Fruit fly (Drosophila melanogaster) ovary, adult (tissue): ENCODE measurements around the gene CG32161.

ENCODE experiments used
- CG17801 ChIP-seq: fragments of 200-800 bp; optimal IDR thresholded peaks from 2 replicates; lab custom pipeline; 2019; ENCODE audit warnings: missing biosample characterization, mild to moderate bottlenecking, missing genetic modification characterization, moderate library complexity; ENCODE audit not compliant: partially characterized antibody

Gene CG32161

dm6 chr3L:16845607-16846277, at the start of gene CG32161:
CG32161 (plus strand) TSS chr3L:16846227.
- no peak for TF ChIP-seq CG17801 (GFP tag; lab: Kevin White, UChicago)

- TF ChIP-seq CG17801 (GFP tag; lab: Kevin White, UChicago): peak; percentile 15
Measured at dm6 chr3L:16796603-16797002, 49.4 kb upstream of the CG32161 start.

DNA sequence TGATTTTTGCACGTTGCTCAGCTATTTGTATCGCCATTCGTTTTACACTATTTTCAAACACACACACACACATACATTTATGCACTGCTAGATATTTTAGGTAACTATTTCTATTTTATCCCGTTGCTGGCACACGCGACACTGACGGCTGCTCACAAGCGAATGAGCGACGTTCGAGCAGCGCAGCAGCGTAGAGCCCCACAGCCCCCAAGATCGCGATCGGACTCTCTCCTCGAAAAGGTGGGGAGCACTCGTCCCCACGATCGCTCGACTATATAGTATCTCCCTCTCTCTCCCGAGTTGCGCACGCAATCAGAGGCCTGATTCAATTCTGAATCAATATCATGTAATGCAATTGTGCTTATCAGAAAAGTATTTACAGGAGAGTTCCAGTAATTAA, 46.0 kb upstream of the CG32161 start:
- TF ChIP-seq CG17801 (GFP tag; lab: Kevin White, UChicago): peak; percentile 54

- no peak for TF ChIP-seq CG17801 (GFP tag; lab: Kevin White, UChicago)
Measured at dm6 chr3L:16801499-16802452, 44.3 kb upstream of the CG32161 start.

DNA sequence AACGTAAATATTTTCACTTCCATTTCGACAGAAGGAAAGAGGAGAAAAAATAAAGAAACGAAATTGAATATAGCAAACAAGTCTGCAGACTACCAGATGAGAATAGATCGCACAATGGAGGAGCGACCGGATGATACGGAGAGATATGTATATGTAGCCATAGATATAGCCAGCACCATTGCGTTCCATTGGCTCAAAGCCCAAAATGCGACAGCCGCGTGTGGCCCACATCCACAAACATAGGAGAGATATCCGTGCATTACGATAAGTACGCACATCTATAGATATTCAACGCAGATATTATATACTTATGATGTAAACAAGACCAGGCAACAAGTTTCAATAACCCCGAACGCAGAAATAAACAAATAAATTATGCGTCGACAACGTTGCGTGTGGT, 42.8 kb upstream of the CG32161 start:
- TF ChIP-seq CG17801 (GFP tag; lab: Kevin White, UChicago): no peak

DNA sequence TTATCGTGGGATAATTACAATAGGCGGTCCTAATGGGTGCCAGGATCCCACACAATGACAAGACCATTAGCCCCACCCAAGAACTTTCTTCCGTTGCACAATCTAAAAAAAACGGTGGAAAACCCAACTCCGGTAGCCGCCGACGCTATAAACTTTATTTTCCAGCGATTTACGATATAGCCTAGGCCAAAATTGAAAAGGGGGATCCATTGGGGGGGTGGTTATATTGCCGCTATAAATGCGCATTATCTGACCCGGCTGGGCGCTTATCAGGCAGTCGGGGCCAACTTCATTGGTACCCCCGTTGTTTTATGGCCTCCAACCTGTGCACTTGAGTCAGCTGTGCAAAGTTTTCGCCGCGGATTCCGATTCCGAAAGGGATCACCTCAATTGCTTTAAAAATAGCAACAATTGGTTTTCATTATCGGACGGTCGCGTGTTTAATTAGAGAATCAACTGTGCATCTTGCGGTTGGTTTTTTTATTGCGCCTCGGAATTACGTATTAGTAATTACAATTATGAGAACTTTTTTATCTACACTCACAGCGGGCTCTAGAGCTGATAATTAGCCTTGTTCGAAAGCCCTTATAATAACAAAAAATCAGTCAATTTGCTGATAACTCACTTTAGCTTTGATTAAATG, 42.2 kb upstream of the CG32161 start:
- peak; percentile 63 for TF ChIP-seq CG17801 (GFP tag; lab: Kevin White, UChicago)

dm6 chr3L:16804627-16805026, 41.4 kb upstream of the CG32161 start, which contains the start of gene nudC:
nudC (plus strand) TSS chr3L:16804994.
- no peak for TF ChIP-seq CG17801 (GFP tag; lab: Kevin White, UChicago)

DNA sequence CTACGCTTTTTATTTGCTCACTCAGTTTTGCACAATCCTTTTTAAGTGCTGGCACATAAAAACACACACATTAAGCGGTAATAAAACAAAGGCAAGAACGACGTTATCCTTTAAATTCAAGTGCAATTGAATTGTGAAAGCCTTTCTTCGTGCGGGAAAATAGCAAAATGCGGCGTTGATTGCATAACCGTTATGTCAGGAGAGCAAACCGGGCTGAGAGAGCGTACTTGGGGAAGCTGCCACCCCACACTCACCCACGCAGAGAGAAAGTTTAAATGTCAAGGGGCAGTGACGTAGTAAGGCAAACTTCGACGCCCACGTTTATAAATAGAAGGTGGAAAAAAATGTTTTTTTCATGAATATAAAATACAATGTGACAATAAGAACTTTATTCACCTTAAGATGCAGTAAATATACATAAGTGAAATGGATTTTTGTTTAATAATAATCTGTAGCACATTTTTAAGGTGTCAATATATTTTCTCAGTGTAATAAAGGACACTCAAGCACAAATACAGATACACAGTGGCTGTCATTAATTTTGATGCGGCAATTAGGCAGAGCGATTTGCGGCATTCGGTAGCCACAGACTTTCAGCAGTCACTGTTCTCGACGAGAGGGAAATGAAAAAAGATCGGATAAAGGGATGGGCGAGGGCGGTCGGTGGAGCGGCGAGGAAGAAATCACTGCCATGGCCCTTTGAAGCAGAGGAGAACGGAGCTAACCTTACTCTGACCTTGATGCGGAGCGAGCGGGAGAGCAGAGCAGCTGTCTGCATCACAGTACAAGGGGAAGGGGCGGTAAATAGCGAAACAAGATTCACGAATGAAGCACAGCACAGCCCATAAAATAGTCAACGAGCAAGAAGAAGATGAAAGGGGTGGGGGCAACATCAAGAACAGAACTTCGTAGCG, 40.0 kb upstream of the CG32161 start:
- TF ChIP-seq CG17801 (GFP tag; lab: Kevin White, UChicago): no peak

DNA sequence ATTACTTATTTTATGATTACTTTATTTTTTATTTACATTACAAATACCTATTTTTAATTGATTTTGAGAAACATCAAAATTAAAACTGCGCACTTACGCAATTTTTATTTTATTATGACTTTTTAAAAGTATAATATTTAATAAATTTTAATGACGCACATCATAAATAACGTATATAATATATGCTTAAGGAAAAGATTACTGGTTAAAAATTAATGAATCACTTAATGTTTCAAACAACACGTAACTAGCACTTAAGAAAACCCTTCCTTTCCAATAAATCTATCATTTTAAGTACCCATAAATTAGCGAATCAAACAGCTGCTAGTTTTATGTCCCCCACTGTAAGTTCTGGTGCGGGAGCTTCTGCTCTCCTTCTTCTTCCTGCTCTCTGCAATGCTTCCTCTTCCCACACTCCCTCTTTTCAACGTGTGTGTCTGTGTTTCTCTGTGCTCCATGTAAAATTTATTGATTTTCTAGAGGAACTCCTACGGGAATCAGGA, 39.2 kb upstream of the CG32161 start:
- TF ChIP-seq CG17801 (GFP tag; lab: Kevin White, UChicago): no peak

- TF ChIP-seq CG17801 (GFP tag; lab: Kevin White, UChicago): peak; percentile 16
Measured at dm6 chr3L:16807558-16807957, 38.5 kb upstream of the CG32161 start, which contains the start of gene CG9674. CG9674 (minus strand) TSS chr3L:16807731.

dm6 chr3L:16808139-16808538, 37.9 kb upstream of the CG32161 start:
- no peak for TF ChIP-seq CG17801 (GFP tag; lab: Kevin White, UChicago)

DNA sequence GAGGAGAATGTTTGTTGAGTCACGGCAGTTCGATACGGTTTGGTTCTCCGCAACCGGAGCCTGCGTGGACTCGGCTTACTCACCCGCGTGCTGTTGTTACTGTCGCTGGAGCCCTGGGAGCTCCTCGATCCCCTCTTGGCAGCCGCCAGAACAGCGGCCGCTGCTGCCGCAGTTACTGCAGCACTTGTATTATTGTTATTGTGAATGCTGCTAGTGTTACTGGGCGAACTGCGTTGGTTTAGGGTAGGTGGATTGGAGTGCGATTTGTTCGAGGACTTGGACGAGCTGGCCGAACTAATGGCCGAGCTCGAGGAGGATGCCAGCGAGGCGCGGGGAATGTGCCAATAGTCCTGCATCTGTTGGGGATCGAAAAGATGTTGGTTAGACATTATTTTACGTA, 35.5 kb upstream of the CG32161 start:
- no peak for TF ChIP-seq CG17801 (GFP tag; lab: Kevin White, UChicago)

- TF ChIP-seq CG17801 (GFP tag; lab: Kevin White, UChicago): no peak
Measured at dm6 chr3L:16811908-16812307, 34.1 kb upstream of the CG32161 start.

- no peak for TF ChIP-seq CG17801 (GFP tag; lab: Kevin White, UChicago)
Measured at dm6 chr3L:16813984-16814383, 32.0 kb upstream of the CG32161 start.
